Worm (Caenorhabditis elegans) whole organism, late embryonic: ENCODE results near the gene nhr-175.

Experiments used
- Y22D7AL.16 ChIP-seq: sonication (generic microtip); optimal IDR thresholded peaks from 2 replicates; lab custom pipeline; 2016; ENCODE audit warnings: missing genetic modification characterization, missing compliant biosample characterization
- ceh-22 ChIP-seq: sonication (generic microtip); optimal IDR thresholded peaks from 2 replicates; lab custom pipeline; 2017; ENCODE audit warnings: missing biosample characterization, missing genetic modification characterization
- che-1 ChIP-seq: sonication (generic microtip); optimal IDR thresholded peaks from 2 replicates; lab custom pipeline; 2016; ENCODE audit warnings: mild to moderate bottlenecking, missing genetic modification characterization, missing compliant biosample characterization
- fkh-10 ChIP-seq: fragments of 150-350 bp; optimal IDR thresholded peaks from 2 replicates; lab custom pipeline; 2014; ENCODE audit warnings: missing biosample characterization, missing genetic modification reagents, missing genetic modification characterization
- nhr-232 ChIP-seq: sonication (generic microtip); optimal IDR thresholded peaks from 2 replicates; lab custom pipeline; 2016; ENCODE audit warnings: missing genetic modification characterization, missing compliant biosample characterization
- pat-9 ChIP-seq: fragments of 200-800 bp; sonication (Bioruptor generic); optimal IDR thresholded peaks from 2 replicates; lab custom pipeline; 2018; ENCODE audit warnings: mild to moderate bottlenecking, missing genetic modification characterization, moderate library complexity, missing compliant biosample characterization
- unc-3 ChIP-seq, 2 experiments: fragments of 200-800 bp in 1 of 2; sonication (Bioruptor generic) in 1 of 2; sonication (generic microtip) in 1 of 2; conservative IDR thresholded peaks in 1 of 2; optimal IDR thresholded peaks in 1 of 2; 2 replicates each; pipeline versions ENCODE4 v1.3.6 to Lab custom; 2016 to 2022; ENCODE audit warnings: missing compliant biosample characterization in 2 of 2, missing genetic modification characterization in 2 of 2, missing genetic modification reagents in 1 of 2
- zip-5 ChIP-seq: sonication (generic microtip); optimal IDR thresholded peaks from 2 replicates; lab custom pipeline; 2016; ENCODE audit warnings: missing genetic modification characterization, missing compliant biosample characterization

The nhr-175 gene

ce11 chrV:13916196-13916595 is 49.7 kb downstream of the nhr-175 start, which contains the start of gene str-252:
Gene str-252 (plus strand): TSS chrV:13916496.
- no peak for TF ChIP-seq ceh-22
- TF ChIP-seq zip-5 (tag; lab: Kevin White, UChicago) = no peak
- no peak for TF ChIP-seq che-1 (tag; lab: Kevin White, UChicago)
- TF ChIP-seq pat-9 = no peak
- TF ChIP-seq unc-3 (GFP tag; conservative IDR thresholded peaks at IDR 0.05; lab: Robert Waterston, UW) = no peak
- TF ChIP-seq unc-3 (tag; optimal IDR thresholded peaks at IDR 0.05; lab: Kevin White, UChicago) = no peak
- TF ChIP-seq nhr-232 (tag; lab: Kevin White, UChicago) = no peak
- no peak for TF ChIP-seq Y22D7AL.16 (tag; lab: Kevin White, UChicago)
- TF ChIP-seq fkh-10 (GFP tag; lab: Kevin White, UChicago) = no peak
